Worm (Caenorhabditis elegans) whole organism, L1 larva: ENCODE data around the gene lsm-3.

Experiments
- C34B4.2 ChIP-seq: sonication (generic microtip); optimal IDR thresholded peaks from 2 replicates; lab custom pipeline; 2017; ENCODE audit warnings: mild to moderate bottlenecking, missing genetic modification characterization, missing compliant biosample characterization
- F16B12.6 ChIP-seq: fragments of 150-350 bp; optimal IDR thresholded peaks from 2 replicates; lab custom pipeline; 2014; ENCODE audit warnings: missing biosample characterization, missing genetic modification characterization
- Y116A8C.19 ChIP-seq: sonication (generic microtip); optimal IDR thresholded peaks from 2 replicates; lab custom pipeline; 2016; ENCODE audit warnings: missing compliant biosample characterization, missing genetic modification characterization, borderline replicate concordance
- blmp-1 ChIP-seq: fragments of 150-350 bp; optimal IDR thresholded peaks from 2 replicates; lab custom pipeline; 2014; ENCODE audit warnings: missing biosample characterization, missing genetic modification characterization
- ceh-8 ChIP-seq: fragments of 200-800 bp; sonication (Bioruptor generic); optimal IDR thresholded peaks from 2 replicates; lab custom pipeline; 2018; ENCODE audit warnings: mild to moderate bottlenecking, missing genetic modification characterization, moderate library complexity, missing compliant biosample characterization
- ceh-82 ChIP-seq, 3 experiments: fragments of 150-350 bp in 1 of 3; sonication (generic microtip) in 2 of 3; optimal IDR thresholded peaks; 2 replicates each; lab custom pipeline; 2014 to 2017; ENCODE audit warnings: missing biosample characterization in 3 of 3, missing genetic modification characterization in 3 of 3
- ceh-88 ChIP-seq: fragments of 200-800 bp; sonication (Bioruptor generic); IDR thresholded peaks from 2 replicates; pipeline ENCODE4 v1.3.6; 2022; ENCODE audit warnings: missing genetic modification characterization, missing compliant biosample characterization
- ces-1 ChIP-seq: fragments of 150-350 bp; optimal IDR thresholded peaks from 2 replicates; lab custom pipeline; 2014; ENCODE audit warnings: missing biosample characterization, missing genetic modification reagents, missing genetic modification characterization
- efl-3 ChIP-seq: fragments of 200-800 bp; sonication (Bioruptor generic); optimal IDR thresholded peaks from 2 replicates; lab custom pipeline; 2018; ENCODE audit warnings: mild to moderate bottlenecking, missing genetic modification characterization, missing compliant biosample characterization
- elt-3 ChIP-seq, 6 experiments: fragments of 150-350 bp in 1 of 6; sonication (generic microtip); optimal IDR thresholded peaks; 2 replicates each; lab custom pipeline; 2017 to 2018; ENCODE audit warnings: missing biosample characterization in 6 of 6, missing genetic modification characterization in 6 of 6, inconsistent platforms in 1 of 6
- fkh-10 ChIP-seq: sonication (generic microtip); optimal IDR thresholded peaks from 2 replicates; lab custom pipeline; 2017; ENCODE audit warnings: missing biosample characterization, missing genetic modification reagents, missing genetic modification characterization
- fkh-4 ChIP-seq: sonication (generic microtip); optimal IDR thresholded peaks from 2 replicates; lab custom pipeline; 2016; ENCODE audit warnings: missing compliant biosample characterization, missing genetic modification characterization, borderline replicate concordance
- grh-1 ChIP-seq: fragments of 200-800 bp; sonication (Bioruptor generic); IDR thresholded peaks from 2 replicates; pipeline ENCODE4 v1.3.6; 2022; ENCODE audit warnings: missing genetic modification reagents, missing genetic modification characterization, missing compliant biosample characterization
- hlh-17 ChIP-seq: fragments of 200-800 bp; sonication (Bioruptor generic); optimal IDR thresholded peaks from 2 replicates; lab custom pipeline; 2018; ENCODE audit warnings: missing genetic modification characterization, mild to moderate bottlenecking, missing compliant biosample characterization, moderate library complexity, borderline replicate concordance
- irx-1 ChIP-seq: sonication (generic microtip); optimal IDR thresholded peaks from 2 replicates; lab custom pipeline; 2016; ENCODE audit warnings: missing genetic modification characterization, missing compliant biosample characterization
- isw-1 ChIP-seq: fragments of 200-800 bp; sonication (Bioruptor generic); IDR thresholded peaks from 2 replicates; pipeline ENCODE4 v1.3.6; 2022; ENCODE audit warnings: missing genetic modification characterization, missing compliant biosample characterization
- jun-1 ChIP-seq: fragments of 150-350 bp; optimal IDR thresholded peaks from 2 replicates; lab custom pipeline; 2014; ENCODE audit warnings: missing biosample characterization, missing genetic modification reagents, missing genetic modification characterization
- lin-14 ChIP-seq: fragments of 200-800 bp; sonication (Bioruptor generic); optimal IDR thresholded peaks from 2 replicates; lab custom pipeline; 2018; ENCODE audit warnings: mild to moderate bottlenecking, missing genetic modification characterization, moderate library complexity, missing compliant biosample characterization
- lin-15B ChIP-seq: fragments of 150-350 bp; sonication (generic microtip); optimal IDR thresholded peaks from 3 replicates; lab custom pipeline; 2014; ENCODE audit warnings: missing biosample characterization, missing genetic modification characterization
- lin-35 ChIP-seq, 2 experiments: fragments of 150-350 bp; optimal IDR thresholded peaks; 2 replicates each; lab custom pipeline; 2014; ENCODE audit warnings: missing biosample characterization in 2 of 2, missing genetic modification characterization in 2 of 2, missing genetic modification reagents in 2 of 2
- lir-3 ChIP-seq: sonication (generic microtip); optimal IDR thresholded peaks from 2 replicates; lab custom pipeline; 2016; ENCODE audit warnings: mild to moderate bottlenecking, missing genetic modification characterization, moderate library complexity, missing compliant biosample characterization; ENCODE audit not compliant: poor library complexity
- lsy-2 ChIP-seq, 2 experiments: fragments of 150-350 bp; optimal IDR thresholded peaks; 2 replicates each; lab custom pipeline; 2014; ENCODE audit warnings: missing biosample characterization in 2 of 2, missing genetic modification characterization in 2 of 2
- mab-9 ChIP-seq: fragments of 200-800 bp; sonication (Bioruptor generic); IDR thresholded peaks from 2 replicates; pipeline ENCODE4 v1.3.6; 2022; ENCODE audit warnings: missing genetic modification reagents, missing genetic modification characterization, missing compliant biosample characterization
- mep-1 ChIP-seq: fragments of 150-350 bp; optimal IDR thresholded peaks from 2 replicates; lab custom pipeline; 2014; ENCODE audit warnings: missing biosample characterization, missing genetic modification characterization
- nhr-12 ChIP-seq: sonication (generic microtip); optimal IDR thresholded peaks from 2 replicates; lab custom pipeline; 2017; ENCODE audit warnings: missing biosample characterization, missing genetic modification characterization
- nhr-19 ChIP-seq: fragments of 200-800 bp; sonication (Bioruptor generic); conservative IDR thresholded peaks from 2 replicates; pipeline ENCODE4 v1.3.6; 2022; ENCODE audit warnings: missing genetic modification characterization, missing compliant biosample characterization
- nhr-20 ChIP-seq: sonication (generic microtip); optimal IDR thresholded peaks from 2 replicates; lab custom pipeline; 2016; ENCODE audit warnings: mild to moderate bottlenecking, missing genetic modification characterization, missing compliant biosample characterization
- nhr-237 ChIP-seq: fragments of 150-350 bp; optimal IDR thresholded peaks from 2 replicates; lab custom pipeline; 2014; ENCODE audit warnings: missing biosample characterization, missing genetic modification characterization
- nhr-71 ChIP-seq: sonication (generic microtip); optimal IDR thresholded peaks from 2 replicates; lab custom pipeline; 2016; ENCODE audit warnings: mild to moderate bottlenecking, missing genetic modification characterization, moderate library complexity, missing compliant biosample characterization
- nhr-76 ChIP-seq: sonication (generic microtip); optimal IDR thresholded peaks from 2 replicates; lab custom pipeline; 2017; ENCODE audit warnings: missing biosample characterization, missing genetic modification characterization
- nhr-84 ChIP-seq: sonication (generic microtip); optimal IDR thresholded peaks from 2 replicates; lab custom pipeline; 2017; ENCODE audit warnings: missing biosample characterization, missing genetic modification characterization
- pag-3 ChIP-seq: sonication (generic microtip); optimal IDR thresholded peaks from 2 replicates; lab custom pipeline; 2017; ENCODE audit warnings: missing genetic modification characterization, mild to moderate bottlenecking, missing compliant biosample characterization, antibody characterized with exemption, borderline replicate concordance; ENCODE audit not compliant: insufficient read depth
- pqm-1 ChIP-seq: sonication (generic microtip); optimal IDR thresholded peaks from 3 replicates; lab custom pipeline; 2017; ENCODE audit warnings: missing biosample characterization, missing genetic modification characterization
- rnt-1 ChIP-seq: sonication (generic microtip); optimal IDR thresholded peaks from 2 replicates; lab custom pipeline; 2016; ENCODE audit warnings: mild to moderate bottlenecking, missing genetic modification characterization, moderate library complexity, missing compliant biosample characterization
- skn-1 ChIP-seq: fragments of 150-350 bp; optimal IDR thresholded peaks from 2 replicates; lab custom pipeline; 2014; ENCODE audit warnings: missing biosample characterization, missing genetic modification characterization
- snpc-4 ChIP-seq: fragments of 150-350 bp; optimal IDR thresholded peaks from 2 replicates; lab custom pipeline; 2014; ENCODE audit warnings: missing biosample characterization, missing genetic modification characterization
- snu-23 ChIP-seq: sonication (generic microtip); optimal IDR thresholded peaks from 2 replicates; lab custom pipeline; 2016; ENCODE audit warnings: missing genetic modification characterization, missing compliant biosample characterization
- sox-4 ChIP-seq: sonication (generic microtip); optimal IDR thresholded peaks from 2 replicates; lab custom pipeline; 2016; ENCODE audit warnings: missing genetic modification characterization, missing compliant biosample characterization
- sptf-1 ChIP-seq: fragments of 150-350 bp; optimal IDR thresholded peaks from 2 replicates; lab custom pipeline; 2014; ENCODE audit warnings: missing biosample characterization, missing genetic modification characterization
- swsn-7 ChIP-seq: sonication (generic microtip); optimal IDR thresholded peaks from 2 replicates; lab custom pipeline; 2016; ENCODE audit warnings: missing genetic modification characterization, missing compliant biosample characterization
- unc-30 ChIP-seq: sonication (generic microtip); optimal IDR thresholded peaks from 2 replicates; lab custom pipeline; 2017; ENCODE audit warnings: missing biosample characterization, missing genetic modification characterization
- unc-86 ChIP-seq: sonication (generic microtip); optimal IDR thresholded peaks from 2 replicates; lab custom pipeline; 2016; ENCODE audit warnings: missing genetic modification characterization, missing compliant biosample characterization
- unc-98 ChIP-seq: fragments of 200-800 bp; sonication (Bioruptor generic); IDR thresholded peaks from 2 replicates; pipeline ENCODE4 v1.3.6; 2022; ENCODE audit warnings: missing genetic modification characterization, missing compliant biosample characterization
- xbp-1 ChIP-seq: sonication (generic microtip); optimal IDR thresholded peaks from 2 replicates; lab custom pipeline; 2016; ENCODE audit warnings: missing genetic modification characterization, missing compliant biosample characterization
- zip-4 ChIP-seq: fragments of 200-800 bp; sonication (Bioruptor generic); optimal IDR thresholded peaks from 2 replicates; lab custom pipeline; 2018; ENCODE audit warnings: mild to moderate bottlenecking, missing genetic modification characterization, moderate library complexity, missing compliant biosample characterization
- ztf-4 ChIP-seq: fragments of 150-350 bp; optimal IDR thresholded peaks from 2 replicates; lab custom pipeline; 2014; ENCODE audit warnings: missing biosample characterization, missing genetic modification characterization

The lsm-3 gene

DNA sequence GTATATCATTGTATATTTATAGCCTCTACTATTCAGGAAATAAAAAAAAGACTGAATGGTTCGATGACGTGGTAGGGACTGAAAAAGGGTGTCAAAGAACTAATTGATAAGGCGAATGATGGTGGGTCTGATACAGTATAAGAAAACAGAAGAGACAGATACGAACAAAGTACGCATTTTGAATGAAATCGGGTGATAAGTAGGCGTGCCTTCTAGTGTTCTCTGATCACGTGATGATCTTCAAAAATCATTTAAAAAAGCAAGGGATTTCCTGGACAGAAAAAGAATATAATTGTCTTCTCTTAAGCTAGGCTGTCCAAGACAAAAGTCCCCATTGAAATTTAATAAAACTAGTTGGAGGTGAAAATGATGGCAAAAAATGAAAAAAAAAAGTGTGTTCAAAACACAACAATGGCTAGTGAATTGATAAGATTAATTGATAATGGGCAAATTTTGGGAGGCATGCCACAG is 6.3 kb downstream of the lsm-3 start (continued):
- TF ChIP-seq nhr-19 (GFP tag; lab: Robert Waterston, UW) (peak; percentile 50), hlh-17 (GFP tag; lab: Kevin White, UChicago) (no peak), mab-9 (GFP tag; lab: Robert Waterston, UW) (no peak), fkh-4 (no peak), blmp-1 (tag; lab: Kevin White, UChicago) (peak; percentile 36), lin-35 (GFP tag; optimal IDR thresholded peaks at IDR 0.05; lab: Kevin White, UChicago) (peak in 1 of 2 experiments; percentile 45), nhr-76 (tag; lab: Kevin White, UChicago) (no peak), nhr-84 (tag; lab: Kevin White, UChicago) (no peak)

DNA sequence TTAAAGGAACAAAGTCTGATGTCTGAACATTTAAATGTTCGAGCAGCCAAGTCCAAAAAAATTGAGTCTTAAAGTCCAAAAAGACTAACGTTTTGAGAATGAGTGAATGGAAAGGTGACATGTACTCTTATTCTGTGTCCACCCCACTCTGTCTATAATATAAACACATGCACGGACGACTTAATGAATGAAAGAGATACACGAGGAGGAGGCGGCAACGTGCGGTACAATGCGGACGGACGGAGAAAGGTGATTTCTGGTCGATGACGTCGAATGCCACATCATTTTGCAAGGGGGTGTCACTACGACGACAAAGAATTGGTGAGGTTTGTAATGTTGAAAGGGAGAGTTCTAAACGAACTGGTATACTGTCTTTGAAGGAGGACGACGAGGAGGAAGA is 7.7 kb downstream of the lsm-3 start:
- TF ChIP-seq snu-23 (GFP tag; lab: Kevin White, UChicago) (no peak), blmp-1 (tag; lab: Kevin White, UChicago) (peak; percentile 47), lin-14 (no peak), unc-86 (no peak), efl-3 (no peak), grh-1 (GFP tag; lab: Robert Waterston, UW) (peak; percentile 15; the same call in 1 of the 2 replicates)

DNA sequence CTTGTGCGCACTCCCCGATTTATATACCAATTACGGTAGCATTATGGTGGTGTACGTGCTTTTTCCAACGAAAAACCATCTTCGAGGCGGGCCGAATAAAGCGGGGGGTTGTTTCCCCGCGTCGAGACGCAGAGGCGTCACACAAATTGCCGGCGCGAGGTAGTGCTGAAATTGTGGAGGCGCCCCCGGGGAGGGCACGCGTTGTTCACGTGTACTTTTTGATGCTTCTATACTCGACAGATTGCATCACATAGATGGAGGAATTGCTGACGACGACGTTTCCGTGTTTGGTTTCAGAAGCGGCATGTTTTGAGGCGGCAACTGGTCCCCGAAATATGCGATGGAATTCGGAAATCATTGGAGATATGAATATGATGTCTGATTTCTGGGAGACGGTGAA is 8.3 kb downstream of the lsm-3 start:
- TF ChIP-seq ces-1 (GFP tag; lab: Kevin White, UChicago) (no peak), nhr-12 (no peak), nhr-76 (tag; lab: Kevin White, UChicago) (no peak), isw-1 (GFP tag; lab: Robert Waterston, UW) (peak; percentile 63), rnt-1 (tag; lab: Kevin White, UChicago) (peak; percentile 85), pqm-1 (tag; lab: Kevin White, UChicago) (peak; percentile 58), sox-4 (tag; lab: Kevin White, UChicago) (peak; percentile 26), unc-98 (GFP tag; lab: Robert Waterston, UW) (peak; percentile 8; the same call in 1 of the 2 replicates), lsy-2 (tag; optimal IDR thresholded peaks at IDR 0.05; lab: Kevin White, UChicago) (peak; percentile 74 to 87), hlh-17 (GFP tag; lab: Kevin White, UChicago) (no peak), xbp-1 (tag; lab: Kevin White, UChicago) (peak; percentile 79), C34B4.2 (tag; lab: Kevin White, UChicago) (no peak), Y116A8C.19 (tag; lab: Kevin White, UChicago) (no peak), lin-14 (peak; percentile 99), snpc-4 (tag; lab: Kevin White, UChicago) (peak; percentile 24), grh-1 (GFP tag; lab: Robert Waterston, UW) (peak; percentile 76), blmp-1 (tag; lab: Kevin White, UChicago) (peak; percentile 50), unc-30 (tag; lab: Kevin White, UChicago) (no peak), jun-1 (peak; percentile 77), ceh-88 (no peak; the same call in 1 of the 2 replicates), zip-4 (GFP tag; lab: Kevin White, UChicago) (peak; percentile 4), elt-3 (tag; optimal IDR thresholded peaks at IDR 0.05; lab: Kevin White, UChicago) (peak in 3 of 6 experiments; percentile 36 to 81 (median 74)), ceh-82 (tag; optimal IDR thresholded peaks at IDR 0.05; lab: Kevin White, UChicago) (peak; percentile 79 to 96 (median 84)), nhr-19 (GFP tag; lab: Robert Waterston, UW) (peak; percentile 93), ztf-4 (tag; lab: Kevin White, UChicago) (peak; percentile 85), F16B12.6 (tag; lab: Kevin White, UChicago) (peak; percentile 38), lin-15B (tag; lab: Kevin White, UChicago) (peak; percentile 2), fkh-4 (no peak), pag-3 (tag; lab: Kevin White, UChicago) (no peak), ceh-8 (GFP tag; lab: Kevin White, UChicago) (peak; percentile 75), unc-86 (peak; percentile 63), nhr-237 (tag; lab: Kevin White, UChicago) (peak; percentile 64), nhr-20 (tag; lab: Kevin White, UChicago) (peak; percentile 95), lir-3 (tag; lab: Kevin White, UChicago) (peak; percentile 62), skn-1 (tag; lab: Kevin White, UChicago) (peak; percentile 88), irx-1 (peak; percentile 68), snu-23 (GFP tag; lab: Kevin White, UChicago) (peak; percentile 96), fkh-10 (GFP tag; lab: Kevin White, UChicago) (peak; percentile 93), nhr-71 (peak; percentile 97), sptf-1 (tag; lab: Kevin White, UChicago) (no peak), swsn-7 (tag; lab: Kevin White, UChicago) (peak; percentile 89), mep-1 (tag; lab: Kevin White, UChicago) (peak; percentile 56)
